Fruit fly (Drosophila melanogaster): ENCODE measurements around the gene CG16852.

DNA sequence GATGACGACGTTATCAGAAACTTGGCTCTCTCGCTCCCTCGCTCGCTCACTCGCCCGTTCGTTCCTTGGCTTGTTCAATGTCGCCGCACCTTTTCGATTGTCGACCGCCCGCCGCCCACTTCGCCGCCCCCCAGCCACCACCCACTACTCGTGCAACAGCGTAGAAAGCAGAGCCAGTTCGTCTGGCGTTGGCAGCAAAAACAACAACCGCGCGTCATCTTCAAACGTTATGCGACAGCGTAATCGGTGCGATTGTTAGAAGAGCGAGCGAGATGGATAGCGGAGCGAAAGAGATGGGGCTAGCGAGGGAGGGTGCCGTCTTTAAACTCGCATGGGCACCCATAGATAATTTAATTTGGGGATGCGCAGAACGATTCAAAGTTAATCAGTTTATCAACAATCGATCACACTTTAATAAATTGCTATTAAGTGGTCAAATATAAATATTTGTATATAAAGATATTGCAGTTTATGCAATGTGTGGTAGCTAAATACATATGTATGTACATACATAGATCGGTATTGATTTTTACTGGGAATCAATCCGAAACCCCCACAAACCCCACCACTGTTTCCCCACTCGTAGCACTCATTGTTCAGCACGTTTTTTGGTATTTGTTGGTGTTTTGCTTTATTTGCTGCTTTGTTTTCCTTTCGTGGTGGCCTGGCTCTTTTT lies 26.2 kb upstream of the CG16852 start:
- TF ChIP-seq usp (GFP tag; optimal IDR thresholded peaks at IDR 0.05) (no peak), Dll (optimal IDR thresholded peaks at IDR 0.05) (no peak), psq (optimal IDR thresholded peaks at IDR 0.05) (no peak), pan (optimal IDR thresholded peaks at IDR 0.05) (no peak), CG8478 (optimal IDR thresholded peaks at IDR 0.05) (no peak)
